Fruit fly (Drosophila melanogaster): Measurements from ENCODE around the gene Samuel.

Gene Samuel

DNA sequence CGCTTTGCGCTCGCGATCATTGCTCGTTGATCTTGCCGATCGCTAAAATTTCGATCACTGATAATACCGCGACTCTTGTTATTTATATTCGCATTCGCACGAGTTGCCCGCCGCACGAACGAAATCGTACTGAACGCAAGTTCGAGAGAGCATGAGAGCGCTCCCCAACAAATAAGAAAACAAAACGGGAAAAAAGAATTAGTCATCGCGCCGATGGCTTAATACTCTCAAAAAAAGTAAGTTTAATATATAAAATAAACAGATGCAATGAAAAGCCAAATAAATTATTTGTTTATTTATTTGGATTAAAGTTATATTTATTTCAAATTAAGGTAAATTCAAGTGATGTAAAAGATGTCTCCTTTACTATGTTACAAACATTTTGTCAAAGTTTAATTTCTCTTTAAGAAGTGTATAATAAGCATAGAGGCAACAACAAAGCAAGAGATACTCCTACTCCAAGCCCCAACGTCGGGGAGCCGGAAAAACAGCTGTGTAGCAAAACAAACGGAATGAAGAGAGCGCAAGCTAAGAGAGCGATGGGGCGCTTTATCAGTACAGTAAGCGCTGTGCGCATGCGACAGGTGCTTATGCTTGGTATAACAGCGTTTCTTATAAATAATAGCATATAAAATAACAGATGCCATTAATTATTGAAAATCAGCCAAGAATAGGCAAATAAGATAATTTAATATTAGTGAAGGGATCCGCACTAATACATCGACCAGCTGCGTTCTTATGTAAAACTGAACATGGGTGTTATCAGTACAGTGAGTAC, 9.3 kb downstream of the Samuel start (continued):
- TF ChIP-seq CG6175 (GFP tag; IDR thresholded peaks at IDR 0.05) (no peak), mld (GFP tag; IDR thresholded peaks at IDR 0.05; ENCODE audit: partially characterized antibody) (no peak), Hand (GFP tag; optimal IDR thresholded peaks at IDR 0.05) (no peak), kah (GFP tag; optimal IDR thresholded peaks at IDR 0.05) (peak; percentile 48), Abd-B (GFP tag; optimal IDR thresholded peaks at IDR 0.05) (peak; percentile 66), croc (GFP tag; conservative IDR thresholded peaks at IDR 0.05) (peak; percentile 40), HLH54F (GFP tag; optimal IDR thresholded peaks at IDR 0.05) (peak; percentile 63), fru (optimal IDR thresholded peaks at IDR 0.05) (no peak), gro (GFP tag; optimal IDR thresholded peaks at IDR 0.05) (peak; percentile 7), maf-S (GFP tag; optimal IDR thresholded peaks at IDR 0.05) (peak; percentile 18), unpg (GFP tag; optimal IDR thresholded peaks at IDR 0.05) (peak; percentile 80), B-H1 (GFP tag; IDR thresholded peaks at IDR 0.05) (peak; percentile 71), dmrt99B (tag; optimal IDR thresholded peaks at IDR 0.05) (peak; percentile 91), NK7.1 (GFP tag; optimal IDR thresholded peaks at IDR 0.05) (no peak), CG13424 (tag; optimal IDR thresholded peaks at IDR 0.05) (peak; percentile 73), vfl (GFP tag; optimal IDR thresholded peaks at IDR 0.05) (peak; percentile 26), CG10654 (GFP tag; optimal IDR thresholded peaks at IDR 0.05) (peak; percentile 31), CG12299 (tag; optimal IDR thresholded peaks at IDR 0.05) (peak; percentile 55), rib (GFP tag; IDR thresholded peaks at IDR 0.05) (peak; percentile 80), CG14667 (GFP tag; IDR thresholded peaks at IDR 0.05) (peak; percentile 52; the same call in 1 of the 2 replicates), prd (optimal IDR thresholded peaks at IDR 0.05) (no peak), prd (GFP tag; IDR thresholded peaks at IDR 0.05) (peak; percentile 68; the same call in 2 of the 3 replicates), CG6689 (GFP tag; IDR thresholded peaks at IDR 0.05) (peak; percentile 64), CG4404 (GFP tag; IDR thresholded peaks at IDR 0.05) (peak; percentile 7; the same call in 1 of the 2 replicates), Opbp (GFP tag; IDR thresholded peaks at IDR 0.05; ENCODE audit: partially characterized antibody) (no peak), Side (GFP tag; optimal IDR thresholded peaks at IDR 0.05) (peak; percentile 22), CG9609 (GFP tag; optimal IDR thresholded peaks at IDR 0.05) (peak; percentile 40), CG12104 (GFP tag; optimal IDR thresholded peaks at IDR 0.05) (peak; percentile 62), CG30403 (GFP tag; optimal IDR thresholded peaks at IDR 0.05) (peak; percentile 78), tin (GFP tag; optimal IDR thresholded peaks at IDR 0.05) (peak; percentile 55), CG11093 (GFP tag; IDR thresholded peaks at IDR 0.05) (peak; percentile 55; the same call in 2 of the 3 replicates), Atf-2 (GFP tag; optimal IDR thresholded peaks at IDR 0.05) (no peak), Xbp1 (GFP tag; optimal IDR thresholded peaks at IDR 0.05) (peak; percentile 80), CG1602 (GFP tag; optimal IDR thresholded peaks at IDR 0.05) (peak; percentile 66), bbx (GFP tag; IDR thresholded peaks at IDR 0.05; ENCODE audit: partially characterized antibody) (no peak), CG2202 (tag; optimal IDR thresholded peaks at IDR 0.05) (peak; percentile 59), CG16779 (GFP tag; IDR thresholded peaks at IDR 0.05) (no peak), corto (GFP tag; optimal IDR thresholded peaks at IDR 0.05) (no peak), sim (GFP tag; IDR thresholded peaks at IDR 0.05) (peak; percentile 56; the same call in 1 of the 2 replicates), zen (tag; optimal IDR thresholded peaks at IDR 0.05) (no peak), phol (tag; optimal IDR thresholded peaks at IDR 0.05) (peak; percentile 76), CG7745 (tag; optimal IDR thresholded peaks at IDR 0.05) (no peak), sug (tag; optimal IDR thresholded peaks at IDR 0.05) (peak; percentile 94), Nf-YC (tag; optimal IDR thresholded peaks at IDR 0.05) (peak; percentile 75), sd (tag; optimal IDR thresholded peaks at IDR 0.05) (peak; percentile 38), CG32532 (GFP tag; IDR thresholded peaks at IDR 0.05) (peak; percentile 55), ab (GFP tag; optimal IDR thresholded peaks at IDR 0.05) (peak; percentile 72), CG10462 (GFP tag; optimal IDR thresholded peaks at IDR 0.05) (peak; percentile 74), gsb-n (tag; optimal IDR thresholded peaks at IDR 0.05) (peak; percentile 50), Mes4 (GFP tag; optimal IDR thresholded peaks at IDR 0.05) (peak; percentile 7)

Measured in whole organism, embryonic.